Worm (Caenorhabditis elegans) whole organism, young adult: ENCODE data around the gene gst-2.

Source experiments
- Y53G8AR.9 ChIP-seq: fragments of 200-800 bp; sonication (Bioruptor generic); conservative IDR thresholded peaks from 2 replicates; pipeline ENCODE4 v1.3.6; 2022; ENCODE audit warnings: missing genetic modification reagents, missing genetic modification characterization, missing compliant biosample characterization
- chd-7 ChIP-seq: sonication (generic microtip); optimal IDR thresholded peaks from 2 replicates; lab custom pipeline; 2016; ENCODE audit warnings: mild to moderate bottlenecking, missing genetic modification characterization, moderate library complexity, missing compliant biosample characterization
- fkh-3 ChIP-seq: sonication (generic microtip); optimal IDR thresholded peaks from 2 replicates; lab custom pipeline; 2016; ENCODE audit warnings: mild to moderate bottlenecking, missing genetic modification characterization, missing compliant biosample characterization
- nhr-90 ChIP-seq: sonication (generic microtip); optimal IDR thresholded peaks from 2 replicates; lab custom pipeline; 2016; ENCODE audit warnings: missing genotype, mild to moderate bottlenecking, missing genetic modification characterization, missing compliant biosample characterization
- sdz-38 ChIP-seq: sonication (generic microtip); optimal IDR thresholded peaks from 2 replicates; lab custom pipeline; 2016; ENCODE audit warnings: missing genotype, missing genetic modification characterization, missing compliant biosample characterization
- snpc-4 ChIP-seq, 5 experiments: fragments of 150-350 bp in 1 of 5; sonication (generic microtip) in 4 of 5; optimal IDR thresholded peaks; 2 replicates each; lab custom pipeline; 2014 to 2018; ENCODE audit warnings: missing genetic modification characterization in 5 of 5, missing biosample characterization in 3 of 5, antibody characterized with exemption in 2 of 5, mild to moderate bottlenecking in 2 of 5, missing compliant biosample characterization in 2 of 5, missing genotype in 2 of 5, moderate library complexity in 2 of 5, missing genetic modification reagents in 1 of 5

- no peak for TF ChIP-seq snpc-4 (GFP tag; optimal IDR thresholded peaks at IDR 0.05; lab: Kevin White, UChicago)
- TF ChIP-seq snpc-4 (tag; optimal IDR thresholded peaks at IDR 0.05; lab: Kevin White, UChicago): peak in 1 of 4 experiments; percentile 0
- no peak for TF ChIP-seq chd-7
- TF ChIP-seq Y53G8AR.9 (GFP tag; lab: Robert Waterston, UW): no peak
- no peak for TF ChIP-seq fkh-3 (tag; lab: Kevin White, UChicago)
- no peak for TF ChIP-seq sdz-38 (tag; lab: Kevin White, UChicago)
- no peak for TF ChIP-seq nhr-90
Observed at ce11 chrIV:10164086-10164485, 22.2 kb upstream of the gst-2 start.
